Worm (Caenorhabditis elegans): ENCODE measurements around the gene T10F2.5.

Gene T10F2.5

ce11 chrIII:5200349-5200748, 40.9 kb upstream of the T10F2.5 start:
- TF ChIP-seq fkh-6 (tag; optimal IDR thresholded peaks at IDR 0.05) (no peak), ceh-31 (tag; optimal IDR thresholded peaks at IDR 0.05) (no peak), fax-1 (tag; optimal IDR thresholded peaks at IDR 0.05) (no peak), mec-3 (tag; optimal IDR thresholded peaks at IDR 0.05; ENCODE audit: borderline replicate concordance) (no peak)

ce11 chrIII:5199577-5199976, 40.2 kb upstream of the T10F2.5 start, which contains the start of gene emb-8:
Gene emb-8, minus strand, starts transcription at chrIII:5199677.
- no peak for TF ChIP-seq pros-1 (tag; optimal IDR thresholded peaks at IDR 0.05)

- no peak for TF ChIP-seq fkh-6 (tag; optimal IDR thresholded peaks at IDR 0.05)
Observed at ce11 chrIII:5196298-5197045, 37.1 kb upstream of the T10F2.5 start.

ce11 chrIII:5195690-5196089, 36.3 kb upstream of the T10F2.5 start, which contains the start of gene moc-6:
Gene moc-6, plus strand, starts transcription at chrIII:5195990.
- TF ChIP-seq C38D4.7 (GFP tag; optimal IDR thresholded peaks at IDR 0.05) (no peak), T23F11.4 (GFP tag; optimal IDR thresholded peaks at IDR 0.05) (no peak), ceh-45 (GFP tag; IDR thresholded peaks at IDR 0.05) (no peak), mec-3 (tag; optimal IDR thresholded peaks at IDR 0.05; ENCODE audit: borderline replicate concordance) (no peak), lin-11 (tag; optimal IDR thresholded peaks at IDR 0.05) (no peak), F13H6.1 (tag; optimal IDR thresholded peaks at IDR 0.05) (no peak), npax-4 (tag; optimal IDR thresholded peaks at IDR 0.05) (no peak), ceh-2 (tag; optimal IDR thresholded peaks at IDR 0.05) (no peak), ref-2 (tag; optimal IDR thresholded peaks at IDR 0.05) (no peak), sox-4 (tag; optimal IDR thresholded peaks at IDR 0.05) (no peak), dmd-4 (tag; optimal IDR thresholded peaks at IDR 0.05; ENCODE audit: borderline replicate concordance) (no peak), ceh-31 (tag; optimal IDR thresholded peaks at IDR 0.05) (no peak), lim-6 (tag; optimal IDR thresholded peaks at IDR 0.05) (no peak), unc-3 (GFP tag; conservative IDR thresholded peaks at IDR 0.05) (no peak), unc-3 (tag; optimal IDR thresholded peaks at IDR 0.05) (no peak), nfya-1 (tag; optimal IDR thresholded peaks at IDR 0.05) (no peak), pat-9 (tag; optimal IDR thresholded peaks at IDR 0.05) (no peak), ahr-1 (tag; optimal IDR thresholded peaks at IDR 0.05) (no peak), elt-2 (tag; optimal IDR thresholded peaks at IDR 0.05) (no peak), rnt-1 (tag; optimal IDR thresholded peaks at IDR 0.05) (no peak), zip-5 (tag; optimal IDR thresholded peaks at IDR 0.05) (no peak)

DNA sequence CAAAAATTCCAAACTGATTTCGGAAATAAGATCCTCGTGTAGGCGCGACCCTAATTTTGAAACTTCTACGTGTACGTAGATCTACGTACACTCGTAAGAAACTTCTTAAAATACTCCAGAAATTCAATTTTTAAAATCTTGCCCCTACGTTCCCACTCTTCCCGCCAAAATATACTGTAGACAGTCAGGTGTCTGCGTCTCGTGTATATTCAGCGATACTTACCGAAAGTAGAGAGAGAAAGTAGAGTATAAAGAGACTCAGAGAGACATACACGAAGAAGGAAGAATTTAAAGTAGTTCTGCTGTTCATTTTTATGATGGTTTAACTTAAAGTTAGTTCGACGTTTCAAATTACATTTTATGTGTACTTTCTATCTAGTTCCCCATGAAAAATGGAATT, 33.9 kb upstream of the T10F2.5 start:
- TF ChIP-seq pros-1 (tag; optimal IDR thresholded peaks at IDR 0.05), result no peak
- peak; percentile 18 for TF ChIP-seq hlh-30 (tag; optimal IDR thresholded peaks at IDR 0.05; ENCODE audit: insufficient read depth)

DNA sequence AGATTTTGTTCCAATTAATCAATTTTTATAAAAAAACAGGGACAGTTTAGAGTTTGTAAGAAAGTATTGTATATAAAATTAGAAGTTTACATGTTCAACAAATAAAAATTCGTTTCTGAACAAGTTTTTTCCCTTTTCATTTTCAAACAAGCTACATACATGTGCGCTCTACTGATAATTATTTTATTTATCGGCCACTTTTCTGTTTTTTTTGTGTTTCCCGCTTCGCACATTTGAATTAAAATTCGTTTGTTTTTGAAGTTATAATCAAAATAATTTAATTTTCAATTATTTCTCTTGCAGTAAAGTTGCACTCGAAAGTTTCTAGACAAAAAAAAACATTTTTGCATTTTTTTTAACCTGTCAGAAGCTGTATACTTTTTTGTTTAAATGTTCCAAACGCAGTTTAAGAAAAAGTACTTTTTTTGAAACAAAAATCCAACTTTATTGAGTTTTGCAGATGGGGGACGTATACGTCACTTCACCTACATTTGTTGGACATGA, 31.3 kb upstream of the T10F2.5 start, which contains the start of gene hira-1:
Gene hira-1, plus strand, starts transcription at position 454 of the 504 bp plus-strand sequence.
- TF ChIP-seq elt-4 (tag; optimal IDR thresholded peaks at IDR 0.05) (no peak), unc-42 (tag; optimal IDR thresholded peaks at IDR 0.05) (peak; percentile 55)

DNA sequence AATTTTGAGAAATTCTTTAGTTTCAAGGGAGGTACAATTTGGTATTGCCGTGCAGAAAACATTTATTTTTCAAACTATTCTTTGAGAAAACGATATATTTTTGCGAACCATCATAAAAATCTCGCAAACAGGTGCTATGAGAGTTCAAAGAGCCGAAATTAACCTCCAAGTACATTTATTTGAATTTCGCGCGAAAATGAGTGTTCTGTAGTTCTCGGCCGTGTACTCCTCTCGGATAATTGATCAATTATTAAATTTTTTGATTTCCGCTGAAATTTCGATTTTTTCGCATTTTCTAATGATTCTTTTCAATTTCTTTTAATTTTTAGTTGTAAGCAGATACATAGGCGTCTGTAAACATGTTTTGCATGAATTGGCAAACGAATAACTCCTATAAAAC, 30.8 kb upstream of the T10F2.5 start:
- TF ChIP-seq gmeb-2 (tag; optimal IDR thresholded peaks at IDR 0.05), result no peak
- TF ChIP-seq pag-3 (tag; optimal IDR thresholded peaks at IDR 0.05; ENCODE audit: borderline replicate concordance), result no peak
- no peak for TF ChIP-seq pax-1 (tag; optimal IDR thresholded peaks at IDR 0.05)
- peak; percentile 91 for TF ChIP-seq ets-4 (tag; optimal IDR thresholded peaks at IDR 0.05)
- TF ChIP-seq C08G9.2 (tag; optimal IDR thresholded peaks at IDR 0.05), result peak; percentile 79
- TF ChIP-seq ceh-2 (tag; optimal IDR thresholded peaks at IDR 0.05), result peak; percentile 20
- peak; percentile 25 for TF ChIP-seq tbx-7 (tag; optimal IDR thresholded peaks at IDR 0.05)
- TF ChIP-seq zip-5 (tag; optimal IDR thresholded peaks at IDR 0.05), result peak; percentile 35
- TF ChIP-seq lim-6 (tag; optimal IDR thresholded peaks at IDR 0.05), result peak; percentile 21
- no peak for TF ChIP-seq pat-9 (tag; optimal IDR thresholded peaks at IDR 0.05)
- no peak for TF ChIP-seq dmd-4 (tag; optimal IDR thresholded peaks at IDR 0.05; ENCODE audit: borderline replicate concordance)
- TF ChIP-seq ref-2 (tag; optimal IDR thresholded peaks at IDR 0.05), result peak; percentile 50
- peak; percentile 47 for TF ChIP-seq ceh-31 (tag; optimal IDR thresholded peaks at IDR 0.05)
- no peak for TF ChIP-seq pha-2 (tag; optimal IDR thresholded peaks at IDR 0.05)

All from whole organism, late embryonic.